Worm (Caenorhabditis elegans): ENCODE data around the gene C01G10.14.

DNA sequence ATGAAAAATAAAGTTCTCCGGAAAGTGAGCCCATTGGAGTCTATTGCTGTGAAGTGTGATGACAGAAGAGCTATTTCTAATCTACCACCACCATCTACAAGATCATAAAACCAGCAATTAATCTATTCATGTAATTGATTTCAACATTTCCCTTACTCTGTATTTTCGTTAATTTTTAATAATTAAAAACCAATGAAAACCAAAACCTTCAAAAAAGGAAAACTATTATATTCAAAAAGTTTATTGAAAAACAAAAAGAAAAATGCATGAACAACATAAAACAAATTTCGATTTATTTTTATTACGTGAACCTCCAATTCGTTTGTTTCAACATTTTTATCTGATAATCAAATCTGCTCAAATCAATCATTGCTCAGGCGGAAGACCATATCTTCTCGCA, 6.3 kb downstream of the C01G10.14 start, which contains the start of gene C01G10.1:
- no peak for TF ChIP-seq nhr-120 (GFP tag; IDR thresholded peaks at IDR 0.05)
- no peak for TF ChIP-seq fkh-3 (tag; optimal IDR thresholded peaks at IDR 0.05)
